Worm (Caenorhabditis elegans) whole organism, young adult: ENCODE data around the gene nex-1.

ENCODE experiments used
- B0019.2 ChIP-seq: fragments of 200-800 bp; sonication (Bioruptor generic); conservative IDR thresholded peaks from 2 replicates; pipeline ENCODE4 v1.3.6; 2022; ENCODE audit warnings: missing genetic modification reagents, missing genetic modification characterization, missing compliant biosample characterization
- C17E4.6 ChIP-seq: fragments of 200-800 bp; sonication (Bioruptor generic); IDR thresholded peaks from 2 replicates; pipeline ENCODE4 v1.3.6; 2022; ENCODE audit warnings: missing genetic modification reagents, missing genetic modification characterization, missing compliant biosample characterization
- D2030.7 ChIP-seq: fragments of 200-800 bp; sonication (Bioruptor generic); IDR thresholded peaks from 2 replicates; pipeline ENCODE4 v1.3.6; 2022; ENCODE audit warnings: missing genetic modification reagents, missing genetic modification characterization, missing compliant biosample characterization
- F23B12.7 ChIP-seq: sonication (generic microtip); optimal IDR thresholded peaks from 2 replicates; lab custom pipeline; 2017; ENCODE audit warnings: missing genetic modification characterization, mild to moderate bottlenecking, missing compliant biosample characterization, antibody characterized with exemption, moderate library complexity; ENCODE audit not compliant: insufficient read depth
- F33H1.4 ChIP-seq: fragments of 200-800 bp; sonication (Bioruptor generic); IDR thresholded peaks from 2 replicates; pipeline ENCODE4 v1.3.6; 2022; ENCODE audit warnings: missing genetic modification reagents, missing genetic modification characterization, missing compliant biosample characterization
- F37B4.10 ChIP-seq: fragments of 200-800 bp; sonication (Bioruptor generic); IDR thresholded peaks from 2 replicates; pipeline ENCODE4 v1.3.6; 2022; ENCODE audit warnings: missing genetic modification characterization, missing compliant biosample characterization
- F49E8.2 ChIP-seq: sonication (generic microtip); optimal IDR thresholded peaks from 3 replicates; lab custom pipeline; 2017; ENCODE audit warnings: missing genetic modification characterization, mild to moderate bottlenecking, missing compliant biosample characterization, antibody characterized with exemption, moderate library complexity; ENCODE audit not compliant: insufficient read depth
- F52B5.7 ChIP-seq: sonication (generic microtip); optimal IDR thresholded peaks from 2 replicates; lab custom pipeline; 2016; ENCODE audit warnings: mild to moderate bottlenecking, missing genetic modification characterization, missing compliant biosample characterization
- F57A8.1 ChIP-seq: fragments of 200-800 bp; sonication (Bioruptor generic); optimal IDR thresholded peaks from 2 replicates; lab custom pipeline; 2018; ENCODE audit warnings: mild to moderate bottlenecking, missing genetic modification characterization, moderate library complexity, missing compliant biosample characterization
- F57C9.4 ChIP-seq: sonication (generic microtip); optimal IDR thresholded peaks from 2 replicates; lab custom pipeline; 2017; ENCODE audit warnings: mild to moderate bottlenecking, missing genetic modification characterization, missing compliant biosample characterization
- K12H6.12 ChIP-seq: fragments of 200-800 bp; sonication (Bioruptor generic); optimal IDR thresholded peaks from 2 replicates; lab custom pipeline; 2018; ENCODE audit warnings: mild to moderate bottlenecking, missing genetic modification characterization, missing compliant biosample characterization
- Y53G8AR.9 ChIP-seq: fragments of 200-800 bp; sonication (Bioruptor generic); conservative IDR thresholded peaks from 2 replicates; pipeline ENCODE4 v1.3.6; 2022; ENCODE audit warnings: missing genetic modification reagents, missing genetic modification characterization, missing compliant biosample characterization
- Y67H2A.10 ChIP-seq: fragments of 200-800 bp; sonication (Bioruptor generic); conservative IDR thresholded peaks from 2 replicates; pipeline ENCODE4 v1.3.6; 2022; ENCODE audit warnings: missing genetic modification reagents, missing genetic modification characterization, missing compliant biosample characterization
- Y95B8A.8 ChIP-seq: fragments of 200-800 bp; sonication (Bioruptor generic); IDR thresholded peaks from 2 replicates; pipeline ENCODE4 v1.3.6; 2022; ENCODE audit warnings: missing genetic modification reagents, missing genetic modification characterization, missing compliant biosample characterization
- ama-1 ChIP-seq, 3 experiments: fragments of 150-350 bp in 1 of 3; sonication (generic microtip) in 2 of 3; optimal IDR thresholded peaks; 2 replicates each; lab custom pipeline; 2014 to 2018; ENCODE audit warnings: missing biosample characterization in 2 of 3, missing genetic modification characterization in 2 of 3, missing genetic modification reagents in 2 of 3
- aptf-2 ChIP-seq: fragments of 200-800 bp; sonication (Bioruptor generic); conservative IDR thresholded peaks from 2 replicates; pipeline ENCODE4 v1.3.6; 2022; ENCODE audit warnings: missing genetic modification reagents, missing genetic modification characterization, missing compliant biosample characterization
- atf-7 ChIP-seq: sonication (generic microtip); optimal IDR thresholded peaks from 2 replicates; lab custom pipeline; 2017; ENCODE audit warnings: mild to moderate bottlenecking, missing genetic modification characterization, missing compliant biosample characterization
- athp-1 ChIP-seq: sonication (generic microtip); optimal IDR thresholded peaks from 2 replicates; lab custom pipeline; 2017; ENCODE audit warnings: mild to moderate bottlenecking, missing genetic modification characterization, missing compliant biosample characterization
- attf-3 ChIP-seq: fragments of 200-800 bp; sonication (Bioruptor generic); conservative IDR thresholded peaks from 2 replicates; pipeline ENCODE4 v1.3.6; 2022; ENCODE audit warnings: missing genetic modification reagents, missing genetic modification characterization, missing compliant biosample characterization
- attf-6 ChIP-seq: fragments of 200-800 bp; sonication (Bioruptor generic); IDR thresholded peaks from 2 replicates; pipeline ENCODE4 v1.3.6; 2022; ENCODE audit warnings: missing genetic modification reagents, missing genetic modification characterization, missing compliant biosample characterization
- ccch-3 ChIP-seq: fragments of 200-800 bp; sonication (Bioruptor generic); optimal IDR thresholded peaks from 2 replicates; lab custom pipeline; 2018; ENCODE audit warnings: mild to moderate bottlenecking, missing genetic modification characterization, missing compliant biosample characterization
- ceh-79 ChIP-seq: sonication (generic microtip); optimal IDR thresholded peaks from 2 replicates; lab custom pipeline; 2017; ENCODE audit warnings: mild to moderate bottlenecking, missing genetic modification characterization, missing compliant biosample characterization
- die-1 ChIP-seq: sonication (generic microtip); optimal IDR thresholded peaks from 2 replicates; lab custom pipeline; 2016; ENCODE audit warnings: missing genotype, mild to moderate bottlenecking, missing genetic modification characterization, missing compliant biosample characterization
- egl-18 ChIP-seq: fragments of 200-800 bp; sonication (Bioruptor generic); IDR thresholded peaks from 2 replicates; pipeline ENCODE4 v1.3.6; 2022; ENCODE audit warnings: missing genetic modification reagents, missing genetic modification characterization, missing compliant biosample characterization
- egl-44 ChIP-seq: fragments of 200-800 bp; sonication (Bioruptor generic); IDR thresholded peaks from 2 replicates; pipeline ENCODE4 v1.3.6; 2022; ENCODE audit warnings: missing genetic modification reagents, missing genetic modification characterization, missing compliant biosample characterization
- hlh-12 ChIP-seq: sonication (generic microtip); optimal IDR thresholded peaks from 2 replicates; lab custom pipeline; 2016; ENCODE audit warnings: missing genetic modification characterization, missing compliant biosample characterization
- hmg-1.2 ChIP-seq: fragments of 200-800 bp; sonication (Bioruptor generic); IDR thresholded peaks from 2 replicates; pipeline ENCODE4 v1.3.6; 2022; ENCODE audit warnings: missing genetic modification reagents, missing genetic modification characterization, missing compliant biosample characterization
- hsf-1 ChIP-seq: fragments of 200-800 bp; sonication (Bioruptor generic); IDR thresholded peaks from 2 replicates; pipeline ENCODE4 v1.3.6; 2022; ENCODE audit warnings: missing genetic modification reagents, missing genetic modification characterization, missing compliant biosample characterization
- let-526 ChIP-seq: fragments of 200-800 bp; sonication (Bioruptor generic); IDR thresholded peaks from 2 replicates; pipeline ENCODE4 v1.3.6; 2022; ENCODE audit warnings: missing genetic modification reagents, missing genetic modification characterization, missing compliant biosample characterization
- let-607 ChIP-seq, 2 experiments: fragments of 200-800 bp in 1 of 2; sonication (Bioruptor generic) in 1 of 2; sonication (generic microtip) in 1 of 2; optimal IDR thresholded peaks; 2 replicates each; lab custom pipeline; 2016 to 2018; ENCODE audit warnings: mild to moderate bottlenecking in 2 of 2, missing compliant biosample characterization in 2 of 2, missing genetic modification characterization in 2 of 2, moderate library complexity in 2 of 2, missing genotype in 1 of 2
- lin-35 ChIP-seq, 3 experiments: fragments of 150-350 bp in 2 of 3; sonication (generic microtip) in 1 of 3; optimal IDR thresholded peaks; 2 replicates each; lab custom pipeline; 2014 to 2018; ENCODE audit warnings: missing biosample characterization in 3 of 3, missing genetic modification characterization in 3 of 3, missing genetic modification reagents in 3 of 3
- lin-54 ChIP-seq: fragments of 200-800 bp; sonication (Bioruptor generic); optimal IDR thresholded peaks from 2 replicates; lab custom pipeline; 2018; ENCODE audit warnings: mild to moderate bottlenecking, missing genetic modification characterization, missing compliant biosample characterization
- lir-1 ChIP-seq: fragments of 200-800 bp; sonication (Bioruptor generic); conservative IDR thresholded peaks from 2 replicates; pipeline ENCODE4 v1.3.6; 2022; ENCODE audit warnings: missing genetic modification reagents, missing genetic modification characterization, missing compliant biosample characterization
- madf-10 ChIP-seq: sonication (generic microtip); optimal IDR thresholded peaks from 2 replicates; lab custom pipeline; 2016; ENCODE audit warnings: mild to moderate bottlenecking, missing genetic modification characterization, missing compliant biosample characterization
- madf-8 ChIP-seq: fragments of 200-800 bp; sonication (Bioruptor generic); conservative IDR thresholded peaks from 2 replicates; pipeline ENCODE4 v1.3.6; 2022; ENCODE audit warnings: missing genetic modification reagents, missing genetic modification characterization, missing compliant biosample characterization
- mcd-1 ChIP-seq: fragments of 200-800 bp; sonication (Bioruptor generic); IDR thresholded peaks from 2 replicates; pipeline ENCODE4 v1.3.6; 2022; ENCODE audit warnings: missing genetic modification reagents, missing genetic modification characterization, missing compliant biosample characterization
- mes-4 ChIP-seq: sonication (generic microtip); optimal IDR thresholded peaks from 2 replicates; lab custom pipeline; 2016; ENCODE audit warnings: missing genotype, missing genetic modification characterization, missing compliant biosample characterization
- nhr-120 ChIP-seq: fragments of 200-800 bp; sonication (Bioruptor generic); IDR thresholded peaks from 2 replicates; pipeline ENCODE4 v1.3.6; 2022; ENCODE audit warnings: missing genetic modification characterization, missing compliant biosample characterization
- nhr-179 ChIP-seq: sonication (generic microtip); optimal IDR thresholded peaks from 2 replicates; lab custom pipeline; 2016; ENCODE audit warnings: mild to moderate bottlenecking, missing genetic modification characterization, missing compliant biosample characterization
- sdz-38 ChIP-seq: sonication (generic microtip); optimal IDR thresholded peaks from 2 replicates; lab custom pipeline; 2016; ENCODE audit warnings: missing genotype, missing genetic modification characterization, missing compliant biosample characterization
- sea-2 ChIP-seq: fragments of 200-800 bp; sonication (Bioruptor generic); IDR thresholded peaks from 2 replicates; pipeline ENCODE4 v1.3.6; 2022; ENCODE audit warnings: missing genetic modification characterization, missing compliant biosample characterization
- snpc-1.1 ChIP-seq: sonication (generic microtip); optimal IDR thresholded peaks from 2 replicates; lab custom pipeline; 2017; ENCODE audit warnings: missing genetic modification characterization, mild to moderate bottlenecking, missing compliant biosample characterization, antibody characterized with exemption, moderate library complexity, missing genotype, missing genetic modification reagents; ENCODE audit not compliant: insufficient read depth
- sptf-2 ChIP-seq: fragments of 200-800 bp; sonication (Bioruptor generic); optimal IDR thresholded peaks from 2 replicates; lab custom pipeline; 2018; ENCODE audit warnings: mild to moderate bottlenecking, missing genetic modification characterization, missing compliant biosample characterization
- tbx-9 ChIP-seq: sonication (generic microtip); optimal IDR thresholded peaks from 2 replicates; lab custom pipeline; 2016; ENCODE audit warnings: borderline replicate concordance, missing genetic modification characterization, inconsistent platforms, missing compliant biosample characterization
- tlf-1 ChIP-seq: fragments of 200-800 bp; sonication (Bioruptor generic); optimal IDR thresholded peaks from 2 replicates; lab custom pipeline; 2018; ENCODE audit warnings: mild to moderate bottlenecking, missing genetic modification characterization, missing compliant biosample characterization
- zfh-2 ChIP-seq: fragments of 200-800 bp; sonication (Bioruptor generic); conservative IDR thresholded peaks from 2 replicates; pipeline ENCODE4 v1.3.6; 2022; ENCODE audit warnings: missing genetic modification reagents, missing genetic modification characterization, missing compliant biosample characterization
- ztf-22 ChIP-seq: fragments of 200-800 bp; sonication (Bioruptor generic); optimal IDR thresholded peaks from 2 replicates; lab custom pipeline; 2018; ENCODE audit warnings: mild to moderate bottlenecking, missing genetic modification characterization, moderate library complexity, missing compliant biosample characterization
- ztf-6 ChIP-seq: fragments of 200-800 bp; sonication (Bioruptor generic); IDR thresholded peaks from 2 replicates; pipeline ENCODE4 v1.3.6; 2022; ENCODE audit warnings: missing genetic modification reagents, missing genetic modification characterization, missing compliant biosample characterization

The nex-1 gene

DNA sequence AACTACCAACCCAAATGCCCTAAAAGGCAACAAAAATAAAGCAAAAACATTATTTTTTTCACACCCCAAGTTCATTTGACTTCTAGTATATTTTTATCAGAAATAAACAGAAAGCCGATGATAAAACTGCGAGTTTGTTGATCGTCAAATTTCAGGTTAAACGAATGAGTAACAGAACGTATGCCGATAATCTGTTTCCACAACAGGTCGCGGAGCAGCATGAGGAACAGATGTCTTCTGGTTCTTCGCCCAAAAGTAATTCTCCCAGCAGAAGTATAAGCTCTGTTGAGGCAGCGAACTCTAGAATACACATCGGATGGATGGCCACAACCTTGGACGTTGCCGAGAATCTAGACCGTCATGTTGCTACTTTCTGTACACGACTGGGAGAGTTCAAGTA lies 5.0 kb downstream of the nex-1 start, which contains the start of gene prmt-5 (continued):
- peak; percentile 29 for TF ChIP-seq snpc-1.1 (tag; lab: Kevin White, UChicago)
- TF ChIP-seq die-1: peak; percentile 10
- no peak for TF ChIP-seq F23B12.7
- TF ChIP-seq lin-54 (GFP tag; lab: Kevin White, UChicago): peak; percentile 68
- TF ChIP-seq ztf-22 (GFP tag; lab: Kevin White, UChicago): no peak
- TF ChIP-seq let-526 (GFP tag; lab: Robert Waterston, UW): peak; percentile 78
- no peak for TF ChIP-seq egl-18 (GFP tag; lab: Robert Waterston, UW)
- no peak for TF ChIP-seq ccch-3 (GFP tag; lab: Kevin White, UChicago)
- TF ChIP-seq F33H1.4 (GFP tag; lab: Robert Waterston, UW): peak; percentile 27; the same call in 1 of the 2 replicates
- peak; percentile 96 for TF ChIP-seq F57C9.4 (tag; lab: Kevin White, UChicago)
- TF ChIP-seq hlh-12 (tag; lab: Kevin White, UChicago): no peak
- TF ChIP-seq athp-1 (tag; lab: Kevin White, UChicago): peak; percentile 91
- no peak for TF ChIP-seq lir-1 (GFP tag; lab: Robert Waterston, UW)
- no peak for TF ChIP-seq aptf-2 (GFP tag; lab: Robert Waterston, UW)
- peak; percentile 91 for TF ChIP-seq ama-1 (optimal IDR thresholded peaks at IDR 0.05; lab: Kevin White, UChicago)
- TF ChIP-seq ama-1 (GFP tag; optimal IDR thresholded peaks at IDR 0.05; lab: Kevin White, UChicago): peak; percentile 56 to 61
- peak; percentile 26 for TF ChIP-seq tbx-9 (tag; lab: Kevin White, UChicago)
- TF ChIP-seq F57A8.1: peak; percentile 36
- peak; percentile 75; the same call in 1 of the 2 replicates for TF ChIP-seq attf-6 (GFP tag; lab: Robert Waterston, UW)
- TF ChIP-seq mes-4 (tag; lab: Kevin White, UChicago): no peak
- no peak for TF ChIP-seq Y67H2A.10 (GFP tag; lab: Robert Waterston, UW)
- no peak for TF ChIP-seq C17E4.6 (GFP tag; lab: Robert Waterston, UW)
- peak; percentile 79 for TF ChIP-seq atf-7 (tag; lab: Kevin White, UChicago)
- no peak for TF ChIP-seq nhr-179
- TF ChIP-seq B0019.2 (GFP tag; lab: Robert Waterston, UW): no peak
- no peak for TF ChIP-seq sdz-38 (tag; lab: Kevin White, UChicago)
- peak; percentile 44; the same call in 1 of the 2 replicates for TF ChIP-seq hmg-1.2 (GFP tag; lab: Robert Waterston, UW)
- TF ChIP-seq nhr-120: no peak
- no peak for TF ChIP-seq sptf-2 (GFP tag; lab: Kevin White, UChicago)
- no peak for TF ChIP-seq ztf-6 (GFP tag; lab: Robert Waterston, UW)
- no peak for TF ChIP-seq zfh-2 (GFP tag; lab: Robert Waterston, UW)
- peak; percentile 90 for TF ChIP-seq ceh-79 (tag; lab: Kevin White, UChicago)
- TF ChIP-seq madf-8 (GFP tag; lab: Robert Waterston, UW): no peak
- TF ChIP-seq F37B4.10 (GFP tag; lab: Robert Waterston, UW): no peak
- TF ChIP-seq tlf-1 (GFP tag; lab: Kevin White, UChicago): peak; percentile 89
- TF ChIP-seq Y95B8A.8 (GFP tag; lab: Robert Waterston, UW): peak; percentile 79; the same call in 1 of the 2 replicates
- TF ChIP-seq let-607 (tag; optimal IDR thresholded peaks at IDR 0.05; lab: Kevin White, UChicago): peak; percentile 46 to 51
- peak; percentile 47 for TF ChIP-seq D2030.7 (GFP tag; lab: Robert Waterston, UW)
- no peak for TF ChIP-seq egl-44 (GFP tag; lab: Robert Waterston, UW)
- no peak for TF ChIP-seq attf-3 (GFP tag; lab: Robert Waterston, UW)
- peak; percentile 48 for TF ChIP-seq madf-10 (tag; lab: Kevin White, UChicago)
- peak; percentile 66; the same call in 1 of the 2 replicates for TF ChIP-seq hsf-1
- peak; percentile 91 for TF ChIP-seq F49E8.2 (tag; lab: Kevin White, UChicago)
- TF ChIP-seq sea-2: no peak
- TF ChIP-seq Y53G8AR.9: peak; percentile 85
- peak; percentile 64 for TF ChIP-seq mcd-1 (GFP tag; lab: Robert Waterston, UW)
- TF ChIP-seq K12H6.12 (tag; lab: Kevin White, UChicago): peak; percentile 10
- peak in 1 of 3 experiments; percentile 22 for TF ChIP-seq lin-35 (GFP tag; optimal IDR thresholded peaks at IDR 0.05; lab: Kevin White, UChicago)
- peak; percentile 97 for TF ChIP-seq F52B5.7 (tag; lab: Kevin White, UChicago)
